Worm (Caenorhabditis elegans) whole organism, dauer: ENCODE measurements around the gene R10E11.6.

Source experiments
- unc-62 ChIP-seq: sonication (generic microtip); optimal IDR thresholded peaks from 2 replicates; lab custom pipeline; 2017; ENCODE audit warnings: missing biosample characterization, missing genetic modification reagents, missing genetic modification characterization

Gene R10E11.6

ce11 chrIII:9782483-9783081 is at the start of gene R10E11.6:
TSS of gene R10E11.6 (plus strand) at chrIII:9783006.
- TF ChIP-seq unc-62 (GFP tag; lab: Kevin White, UChicago) = no peak

ce11 chrIII:9733333-9733732 is 49.5 kb upstream of the R10E11.6 start:
- no peak for TF ChIP-seq unc-62 (GFP tag; lab: Kevin White, UChicago)

DNA sequence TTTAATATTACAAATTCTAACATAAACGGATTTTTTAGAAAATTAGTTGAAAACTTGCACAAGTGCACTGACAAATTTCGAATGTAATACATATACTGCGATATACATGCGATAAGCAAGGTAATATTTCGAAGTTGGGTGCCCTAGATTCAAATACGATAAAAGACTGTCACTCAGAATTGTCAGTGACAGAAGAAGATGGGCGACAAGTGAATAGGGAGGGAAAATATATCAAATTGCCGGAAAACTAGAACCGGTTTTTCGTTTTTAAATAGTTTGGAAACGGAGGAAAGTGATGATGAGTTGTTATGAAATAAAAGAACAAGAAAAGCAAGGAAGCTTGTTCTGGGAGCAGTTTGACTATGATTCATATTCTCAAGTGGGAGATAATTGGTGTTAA is 48.8 kb upstream of the R10E11.6 start:
- no peak for TF ChIP-seq unc-62 (GFP tag; lab: Kevin White, UChicago)

DNA sequence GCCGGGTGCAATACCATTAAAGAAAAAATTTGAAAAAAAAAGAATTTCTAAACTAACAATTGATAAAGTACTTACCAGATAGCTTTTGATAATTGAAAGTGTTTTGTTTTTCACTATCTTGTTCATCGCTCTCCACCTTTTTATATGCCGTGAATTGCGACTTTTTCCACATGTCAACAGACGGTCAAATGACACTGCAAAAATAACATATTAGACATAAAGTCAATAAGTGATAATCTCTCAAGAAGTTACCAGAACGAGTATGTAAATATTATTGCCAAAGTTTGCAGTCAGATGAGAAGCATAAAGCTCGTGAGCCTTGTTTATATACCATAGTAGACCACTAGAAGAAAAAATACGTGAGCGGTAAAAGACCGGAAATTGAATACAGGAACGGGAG is 46.9 kb upstream of the R10E11.6 start, which contains the start of gene dao-6:
Gene dao-6 (minus strand): TSS at position 345 of the 400 bp plus-strand sequence.
- TF ChIP-seq unc-62 (GFP tag; lab: Kevin White, UChicago) = no peak

- TF ChIP-seq unc-62 (GFP tag; lab: Kevin White, UChicago) = no peak
Measured at ce11 chrIII:9738954-9739353, 43.9 kb upstream of the R10E11.6 start, which contains the start of gene hlh-4. TSS of gene hlh-4 (minus strand) at chrIII:9739054.

DNA sequence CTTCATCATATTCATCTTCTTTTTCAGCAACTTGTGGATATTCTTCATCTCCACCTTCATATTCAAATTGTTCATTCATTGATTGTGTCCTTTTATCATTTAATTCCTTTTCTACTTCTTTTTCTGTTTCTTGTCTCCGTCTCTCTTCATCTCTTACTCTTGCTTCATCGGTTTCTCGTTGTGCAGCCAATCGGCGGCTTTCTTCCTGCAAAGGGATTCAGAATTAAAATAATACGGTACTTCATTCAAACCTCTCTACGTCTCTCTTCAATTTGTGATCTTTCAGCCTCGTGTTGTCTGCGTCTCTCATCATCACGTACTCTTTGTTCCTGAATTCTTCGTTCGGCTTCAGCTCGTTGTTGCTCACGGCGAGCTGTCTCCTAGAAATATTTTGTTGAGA is 42.1 kb upstream of the R10E11.6 start:
- no peak for TF ChIP-seq unc-62 (GFP tag; lab: Kevin White, UChicago)

DNA sequence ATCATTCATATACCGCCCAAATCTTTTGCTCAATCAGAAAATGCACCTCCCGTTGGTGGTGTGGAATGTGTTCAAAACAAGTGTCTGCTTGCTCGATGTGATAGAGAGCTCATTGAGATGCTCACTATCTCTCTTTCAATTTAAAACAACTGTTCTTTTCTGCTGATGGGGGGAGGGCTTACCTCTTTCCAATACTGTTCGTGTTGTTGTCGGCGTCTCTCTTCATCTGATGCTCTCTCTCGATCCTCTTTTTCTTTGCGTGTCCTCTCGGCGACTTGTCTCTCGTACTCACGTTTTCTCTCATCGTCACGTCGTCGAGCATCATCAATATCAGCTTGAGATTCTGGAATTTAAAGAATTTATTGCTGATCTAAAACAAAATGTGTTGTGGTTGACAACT is 40.8 kb upstream of the R10E11.6 start:
- TF ChIP-seq unc-62 (GFP tag; lab: Kevin White, UChicago) = no peak

DNA sequence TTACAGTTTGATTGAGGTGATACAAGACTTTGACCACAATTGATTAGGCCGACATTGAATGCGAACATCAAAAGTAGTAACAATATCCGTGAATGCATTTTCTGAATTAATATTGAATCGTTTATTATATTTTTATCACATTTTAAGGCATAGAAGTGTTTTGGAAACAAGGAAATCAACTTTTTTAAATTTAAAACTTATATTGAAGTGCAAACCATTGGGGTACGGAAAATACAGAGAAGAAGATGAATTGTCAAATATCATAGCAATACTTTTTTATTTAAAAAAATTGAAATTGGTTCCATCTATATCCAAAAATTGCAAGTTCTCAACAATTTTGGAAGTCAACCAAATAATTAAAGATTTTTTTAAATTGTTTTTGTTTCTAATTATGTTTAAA is 39.6 kb upstream of the R10E11.6 start, which contains the start of gene T05G5.1:
Gene T05G5.1 (minus strand): TSS at position 101 of the 400 bp plus-strand sequence.
- no peak for TF ChIP-seq unc-62 (GFP tag; lab: Kevin White, UChicago)

DNA sequence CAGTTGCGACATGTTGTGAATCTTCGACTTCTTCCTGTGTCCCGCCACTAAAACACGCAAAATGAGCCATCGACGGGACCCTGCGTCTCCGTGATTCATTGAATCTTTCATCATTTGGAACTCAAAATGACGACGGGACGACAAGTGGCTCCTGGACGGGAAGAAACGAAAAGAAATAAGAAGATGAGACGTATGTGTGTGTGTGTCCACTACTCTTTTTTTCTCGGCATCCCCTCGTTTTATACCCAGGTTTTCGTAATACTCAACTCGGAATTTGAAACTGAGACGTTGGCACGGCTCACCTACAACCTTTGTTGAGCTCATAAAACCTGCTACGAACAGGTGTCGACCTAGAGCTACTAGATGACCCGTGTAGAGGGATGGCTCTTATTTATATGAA is 38.3 kb upstream of the R10E11.6 start:
- TF ChIP-seq unc-62 (GFP tag; lab: Kevin White, UChicago) = no peak

DNA sequence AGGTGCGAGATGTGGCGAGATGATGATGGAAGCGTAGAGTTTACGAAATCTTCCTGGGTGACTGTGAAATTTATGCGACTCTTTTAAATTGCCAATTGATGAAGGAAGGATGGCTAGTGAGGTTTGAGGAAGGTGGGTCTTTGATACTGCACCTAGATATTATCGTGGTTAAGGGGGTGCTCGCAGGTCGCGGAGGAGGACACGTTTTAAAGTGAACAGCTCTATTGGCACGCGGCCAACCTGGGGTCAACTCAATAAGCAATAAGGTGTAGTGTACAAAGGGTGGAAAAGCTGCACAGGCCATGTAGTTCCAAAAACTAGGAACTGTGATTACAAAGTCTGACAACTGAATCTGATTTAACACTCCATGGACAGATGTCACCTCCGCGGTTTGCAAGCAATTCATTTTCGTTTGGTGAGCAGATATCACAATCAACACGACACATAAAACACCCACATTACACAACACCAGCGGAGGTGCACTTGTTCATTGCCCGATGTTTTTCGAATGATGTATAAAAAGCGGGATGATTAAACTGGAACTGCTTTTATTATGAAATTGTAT is 37.4 kb upstream of the R10E11.6 start:
- TF ChIP-seq unc-62 (GFP tag; lab: Kevin White, UChicago) = no peak

DNA sequence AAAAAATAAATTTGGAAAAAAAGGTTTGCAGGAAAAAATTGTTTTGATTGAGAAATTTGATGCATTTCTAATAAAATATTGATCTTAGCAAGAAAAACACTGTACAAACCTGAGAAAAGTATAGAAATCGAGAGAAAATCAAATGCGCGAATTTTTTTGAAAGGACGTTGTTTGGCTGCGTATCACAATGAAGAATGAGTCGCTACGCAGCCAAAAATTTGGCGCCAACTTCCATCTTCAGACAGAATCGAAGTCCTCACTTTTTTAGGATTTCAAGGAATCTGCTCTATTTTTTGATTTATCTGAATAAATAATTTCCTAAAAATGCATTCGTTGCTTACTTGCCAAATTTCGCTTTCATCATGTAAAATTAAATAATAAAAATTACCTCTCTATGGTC is 36.1 kb upstream of the R10E11.6 start:
- no peak for TF ChIP-seq unc-62 (GFP tag; lab: Kevin White, UChicago)

DNA sequence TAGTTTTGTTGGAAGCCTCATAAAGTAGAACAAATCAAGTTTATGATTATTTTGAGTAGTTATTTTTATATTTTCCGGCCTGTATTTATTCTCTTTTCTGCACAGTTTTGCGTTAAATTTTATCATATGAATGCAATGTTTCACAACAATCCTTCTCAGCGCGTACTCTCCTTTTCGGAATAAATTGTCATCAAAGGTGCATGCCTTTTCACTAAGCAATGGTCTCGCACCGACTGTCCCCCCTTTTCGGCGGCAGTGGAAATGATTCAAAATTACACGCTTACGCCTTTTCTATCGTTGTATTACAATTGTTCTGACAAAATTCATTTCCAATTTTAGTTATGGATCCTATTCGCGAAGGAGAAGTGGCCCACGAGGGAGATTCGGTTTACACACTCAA is 35.7 kb upstream of the R10E11.6 start, which contains the start of the genes iff-1 and cdk-1:
Gene iff-1 (minus strand): TSS at position 61 of the 400 bp plus-strand sequence.
Gene cdk-1 (plus strand): TSS at position 340 of the 400 bp plus-strand sequence.
- no peak for TF ChIP-seq unc-62 (GFP tag; lab: Kevin White, UChicago)

- TF ChIP-seq unc-62 (GFP tag; lab: Kevin White, UChicago) = no peak
Measured at ce11 chrIII:9748694-9749093, 34.1 kb upstream of the R10E11.6 start, which contains the start of gene T05G5.4. TSS of gene T05G5.4 (plus strand) at chrIII:9748934.

- TF ChIP-seq unc-62 (GFP tag; lab: Kevin White, UChicago) = no peak
Measured at ce11 chrIII:9751074-9751473, 31.7 kb upstream of the R10E11.6 start, which contains the start of gene T05G5.5. TSS of gene T05G5.5 (minus strand) at chrIII:9751432.

DNA sequence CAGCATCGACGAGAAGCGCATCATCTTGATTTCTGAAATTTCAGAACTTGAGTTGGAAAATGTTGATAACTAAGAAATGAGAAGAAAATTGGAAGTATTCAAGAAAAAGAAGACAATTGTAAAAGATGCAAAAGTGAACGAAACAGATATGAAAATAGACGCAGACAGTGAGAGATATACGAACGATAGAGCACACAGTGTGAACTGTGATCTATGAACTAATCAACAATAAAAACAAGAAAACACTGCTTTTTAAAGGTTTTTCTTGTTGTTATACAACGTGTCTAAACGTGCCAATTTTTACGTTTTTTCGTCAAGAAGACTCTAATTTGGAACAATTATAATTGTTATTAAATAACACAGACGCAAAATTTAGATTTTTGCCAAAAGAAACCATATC is 30.0 kb upstream of the R10E11.6 start, which contains the start of gene ech-6:
Gene ech-6 (minus strand): TSS at position 32 of the 400 bp plus-strand sequence.
- TF ChIP-seq unc-62 (GFP tag; lab: Kevin White, UChicago) = no peak

- no peak for TF ChIP-seq unc-62 (GFP tag; lab: Kevin White, UChicago)
Measured at ce11 chrIII:9757414-9757813, 25.4 kb upstream of the R10E11.6 start, which contains the start of gene vps-53. TSS of gene vps-53 (minus strand) at chrIII:9757514.

ce11 chrIII:9758848-9759247 is 24.0 kb upstream of the R10E11.6 start, which contains the start of gene rmd-1:
TSS of gene rmd-1 (plus strand) at chrIII:9759094.
- no peak for TF ChIP-seq unc-62 (GFP tag; lab: Kevin White, UChicago)
